Fruit fly (Drosophila melanogaster) whole organism, embryonic: Measurements from ENCODE around the gene ft.

Experiments used
- Adf1 ChIP-seq: fragments of 200-800 bp; sonication (Bioruptor generic); IDR thresholded peaks from 2 replicates; pipeline ENCODE4 v1.3.6; 2022; ENCODE audit warnings: missing biosample characterization, missing genetic modification characterization
- CG10321 ChIP-seq: fragments of 200-800 bp; sonication (Bioruptor generic); IDR thresholded peaks from 2 replicates; pipeline ENCODE4 v1.3.6; 2022; ENCODE audit warnings: missing biosample characterization, missing genetic modification characterization
- CG10431 ChIP-seq: fragments of 200-800 bp; sonication (Bioruptor generic); optimal IDR thresholded peaks from 3 replicates; lab custom pipeline; 2018; ENCODE audit warnings: missing biosample characterization, mild to moderate bottlenecking, missing genetic modification characterization
- CG10462 ChIP-seq: fragments of 200-800 bp; sonication (Bioruptor generic); optimal IDR thresholded peaks from 2 replicates; lab custom pipeline; 2016; ENCODE audit warnings: missing biosample characterization, missing genetic modification characterization
- CG10959 ChIP-seq: fragments of 200-800 bp; sonication (Bioruptor generic); IDR thresholded peaks from 2 replicates; pipeline ENCODE4 v1.3.6; 2022; ENCODE audit warnings: missing biosample characterization, missing genetic modification characterization
- CG12236 ChIP-seq: fragments of 200-800 bp; sonication (Bioruptor generic); optimal IDR thresholded peaks from 2 replicates; lab custom pipeline; 2016; ENCODE audit warnings: missing biosample characterization, missing genetic modification characterization
- CG12744 ChIP-seq: fragments of 200-800 bp; sonication (Bioruptor generic); optimal IDR thresholded peaks from 2 replicates; lab custom pipeline; 2016; ENCODE audit warnings: missing biosample characterization, missing genetic modification characterization
- CG13894 ChIP-seq: fragments of 200-800 bp; sonication (Bioruptor generic); optimal IDR thresholded peaks from 3 replicates; lab custom pipeline; 2018; ENCODE audit warnings: missing biosample characterization, mild to moderate bottlenecking, missing genetic modification characterization, moderate library complexity
- CG14014 ChIP-seq: fragments of 200-800 bp; sonication (Bioruptor generic); IDR thresholded peaks from 2 replicates; pipeline ENCODE4 v1.3.6; 2022; ENCODE audit warnings: missing biosample characterization, missing genetic modification characterization
- CG1647 ChIP-seq: fragments of 200-800 bp; sonication (Bioruptor generic); optimal IDR thresholded peaks from 3 replicates; lab custom pipeline; 2016; ENCODE audit warnings: missing biosample characterization, missing genetic modification characterization
- CG18599 ChIP-seq: fragments of 200-800 bp; sonication (Bioruptor generic); optimal IDR thresholded peaks from 3 replicates; lab custom pipeline; 2017; ENCODE audit warnings: missing biosample characterization, missing genetic modification characterization, mild to moderate bottlenecking, moderate library complexity, missing genetic modification reagents
- CG18619 ChIP-seq: fragments of 200-800 bp; sonication (Bioruptor generic); optimal IDR thresholded peaks from 3 replicates; lab custom pipeline; 2017; ENCODE audit warnings: missing biosample characterization, mild to moderate bottlenecking, missing genetic modification characterization
- CG18764 ChIP-seq: fragments of 200-800 bp; sonication (Bioruptor generic); optimal IDR thresholded peaks from 3 replicates; lab custom pipeline; 2016; ENCODE audit warnings: missing biosample characterization, missing genetic modification characterization
- CG2712 ChIP-seq: fragments of 200-800 bp; optimal IDR thresholded peaks from 3 replicates; lab custom pipeline; 2019; ENCODE audit warnings: missing biosample characterization, mild to moderate bottlenecking, missing genetic modification characterization, moderate library complexity
- CG30403 ChIP-seq: fragments of 200-800 bp; sonication (Bioruptor generic); optimal IDR thresholded peaks from 3 replicates; lab custom pipeline; 2016; ENCODE audit warnings: missing biosample characterization, missing genetic modification characterization
- CG31388 ChIP-seq: fragments of 200-800 bp; sonication (Bioruptor generic); optimal IDR thresholded peaks from 2 replicates; lab custom pipeline; 2016; ENCODE audit warnings: missing biosample characterization, missing genetic modification characterization
- CG32772 ChIP-seq: fragments of 200-800 bp; sonication (Bioruptor generic); IDR thresholded peaks from 2 replicates; pipeline ENCODE4 v1.3.6; 2022; ENCODE audit warnings: missing biosample characterization, missing genetic modification characterization
- CG3281 ChIP-seq: fragments of 200-800 bp; sonication (Bioruptor generic); optimal IDR thresholded peaks from 3 replicates; lab custom pipeline; 2017; ENCODE audit warnings: missing biosample characterization, mild to moderate bottlenecking, missing genetic modification characterization
- CG33213 ChIP-seq: fragments of 200-800 bp; sonication (Bioruptor generic); optimal IDR thresholded peaks from 3 replicates; lab custom pipeline; 2016; ENCODE audit warnings: missing biosample characterization, missing genetic modification characterization
- CG4328 ChIP-seq: fragments of 200-800 bp; sonication (Bioruptor generic); optimal IDR thresholded peaks from 3 replicates; lab custom pipeline; 2017; ENCODE audit warnings: missing biosample characterization, missing genetic modification reagents, missing genetic modification characterization
- CG5180 ChIP-seq: fragments of 200-800 bp; sonication (Bioruptor generic); optimal IDR thresholded peaks from 3 replicates; lab custom pipeline; 2017; ENCODE audit warnings: missing biosample characterization, missing genetic modification characterization, mild to moderate bottlenecking, moderate library complexity, missing genetic modification reagents
- CG6765 ChIP-seq: fragments of 200-800 bp; sonication (Bioruptor generic); optimal IDR thresholded peaks from 3 replicates; lab custom pipeline; 2017; ENCODE audit warnings: missing biosample characterization, mild to moderate bottlenecking, missing genetic modification characterization
- CG6813 ChIP-seq: fragments of 200-800 bp; sonication (Bioruptor generic); optimal IDR thresholded peaks from 2 replicates; lab custom pipeline; 2017; ENCODE audit warnings: missing biosample characterization, missing genetic modification characterization, mild to moderate bottlenecking, moderate library complexity, missing genetic modification reagents
- CG7928 ChIP-seq: fragments of 200-800 bp; sonication (Bioruptor generic); optimal IDR thresholded peaks from 2 replicates; lab custom pipeline; 2017; ENCODE audit warnings: missing biosample characterization, mild to moderate bottlenecking, missing genetic modification characterization
- CG8359 ChIP-seq: fragments of 200-800 bp; sonication (Bioruptor generic); optimal IDR thresholded peaks from 2 replicates; lab custom pipeline; 2017; ENCODE audit warnings: missing biosample characterization, mild to moderate bottlenecking, missing genetic modification characterization, borderline replicate concordance
- Drgx ChIP-seq: fragments of 200-800 bp; sonication (Bioruptor generic); IDR thresholded peaks from 2 replicates; pipeline ENCODE4 v1.3.6; 2022; ENCODE audit warnings: missing biosample characterization, missing genetic modification characterization
- GATAe ChIP-seq: fragments of 200-800 bp; sonication (Bioruptor generic); conservative IDR thresholded peaks from 2 replicates; pipeline ENCODE4 v1.3.6; 2022; ENCODE audit warnings: missing biosample characterization, missing genetic modification characterization
- Gug ChIP-seq: fragments of 200-800 bp; sonication (Bioruptor generic); IDR thresholded peaks from 4 replicates; pipeline ENCODE4 v1.3.6; 2022; ENCODE audit warnings: missing biosample characterization, missing genetic modification characterization
- HLH3B ChIP-seq: fragments of 200-800 bp; sonication (Bioruptor generic); IDR thresholded peaks from 2 replicates; pipeline ENCODE4 v1.3.6; 2022; ENCODE audit warnings: missing biosample characterization, missing genetic modification characterization
- Hr78 ChIP-seq, 2 experiments: fragments of 200-800 bp in 1 of 2; fragments of >200 bp in 1 of 2; sonication (Bioruptor generic) in 1 of 2; optimal IDR thresholded peaks; 2 replicates each; lab custom pipeline; 2017 to 2019; ENCODE audit warnings: missing biosample characterization in 2 of 2, missing genetic modification characterization in 2 of 2, mild to moderate bottlenecking in 1 of 2, moderate library complexity in 1 of 2
- Lhr ChIP-seq: fragments of 200-800 bp; sonication (Bioruptor generic); optimal IDR thresholded peaks from 3 replicates; lab custom pipeline; 2017; ENCODE audit warnings: mild to moderate bottlenecking, missing biosample characterization, missing genetic modification reagents, missing genetic modification characterization
- NC2β ChIP-seq: fragments of 200-800 bp; sonication (Bioruptor generic); optimal IDR thresholded peaks from 2 replicates; lab custom pipeline; 2016; ENCODE audit warnings: missing biosample characterization, missing genetic modification characterization
- NFAT ChIP-seq: fragments of 200-800 bp; sonication (Bioruptor generic); IDR thresholded peaks from 2 replicates; pipeline ENCODE4 v1.3.6; 2022; ENCODE audit warnings: missing biosample characterization, missing genetic modification characterization
- Sox100B ChIP-seq: fragments of 200-800 bp; sonication (Bioruptor generic); optimal IDR thresholded peaks from 3 replicates; lab custom pipeline; 2018; ENCODE audit warnings: missing biosample characterization, mild to moderate bottlenecking, missing genetic modification characterization
- Taf1 ChIP-seq: fragments of 200-800 bp; sonication (Bioruptor generic); IDR thresholded peaks from 2 replicates; pipeline ENCODE4 v1.3.6; 2022; ENCODE audit warnings: missing biosample characterization, missing genetic modification characterization
- Xbp1 ChIP-seq: fragments of 200-800 bp; sonication (Bioruptor generic); optimal IDR thresholded peaks from 3 replicates; lab custom pipeline; 2016; ENCODE audit warnings: missing biosample characterization, mild to moderate bottlenecking, missing genetic modification characterization
- ato ChIP-seq: fragments of 200-800 bp; sonication (Bioruptor generic); IDR thresholded peaks from 2 replicates; pipeline ENCODE4 v1.3.6; 2022; ENCODE audit warnings: missing biosample characterization, missing genetic modification characterization; ENCODE audit not compliant: partially characterized antibody
- bowl ChIP-seq: fragments of 200-800 bp; sonication (Bioruptor generic); IDR thresholded peaks from 2 replicates; pipeline ENCODE4 v1.3.6; 2022; ENCODE audit warnings: missing biosample characterization, missing genetic modification characterization
- cwo ChIP-seq: fragments of 200-800 bp; sonication (Bioruptor generic); optimal IDR thresholded peaks from 3 replicates; lab custom pipeline; 2017; ENCODE audit warnings: missing biosample characterization, missing genetic modification characterization, mild to moderate bottlenecking, moderate library complexity, missing genetic modification reagents
- da ChIP-seq: fragments of 200-800 bp; sonication (Bioruptor generic); optimal IDR thresholded peaks from 2 replicates; lab custom pipeline; 2016; ENCODE audit warnings: missing biosample characterization, missing genetic modification characterization
- dmrt11E ChIP-seq: fragments of 200-800 bp; sonication (Bioruptor generic); optimal IDR thresholded peaks from 3 replicates; lab custom pipeline; 2018; ENCODE audit warnings: missing biosample characterization, mild to moderate bottlenecking, missing genetic modification characterization, moderate library complexity
- inv ChIP-seq: fragments of 200-800 bp; sonication (Bioruptor generic); IDR thresholded peaks from 2 replicates; pipeline ENCODE4 v1.3.6; 2022; ENCODE audit warnings: missing biosample characterization, missing genetic modification characterization; ENCODE audit not compliant: partially characterized antibody
- knrl ChIP-seq: fragments of 200-800 bp; sonication (Bioruptor generic); IDR thresholded peaks from 3 replicates; pipeline ENCODE4 v1.3.6; 2022; ENCODE audit warnings: missing biosample characterization, missing genetic modification characterization; ENCODE audit not compliant: partially characterized antibody
- mld ChIP-seq: fragments of 200-800 bp; sonication (Bioruptor generic); IDR thresholded peaks from 3 replicates; pipeline ENCODE4 v1.3.6; 2022; ENCODE audit warnings: missing biosample characterization, missing genetic modification characterization; ENCODE audit not compliant: partially characterized antibody
- nerfin-1 ChIP-seq: fragments of 200-800 bp; sonication (Bioruptor generic); optimal IDR thresholded peaks from 3 replicates; lab custom pipeline; 2019; ENCODE audit warnings: missing biosample characterization, mild to moderate bottlenecking, missing genetic modification characterization, moderate library complexity
- sc ChIP-seq, 3 experiments: fragments of >200 bp in 2 of 3; fragments of 200-800 bp in 1 of 3; sonication (Bioruptor generic) in 1 of 3; optimal IDR thresholded peaks; 2 replicates in 2 of 3; 3 replicates in 1 of 3; lab custom pipeline; 2017; ENCODE audit warnings: mild to moderate bottlenecking in 1 of 3, missing biosample characterization in 1 of 3, missing genetic modification characterization in 1 of 3, missing genetic modification reagents in 1 of 3
- shn ChIP-seq: fragments of 200-800 bp; sonication (Bioruptor generic); optimal IDR thresholded peaks from 3 replicates; lab custom pipeline; 2016; ENCODE audit warnings: missing biosample characterization, missing genetic modification characterization
- tx ChIP-seq: fragments of 200-800 bp; sonication (Bioruptor generic); optimal IDR thresholded peaks from 2 replicates; lab custom pipeline; 2016; ENCODE audit warnings: missing biosample characterization, missing genetic modification characterization
- zen ChIP-seq: fragments of 200-800 bp; sonication (Bioruptor generic); optimal IDR thresholded peaks from 3 replicates; lab custom pipeline; 2018; ENCODE audit warnings: missing biosample characterization, mild to moderate bottlenecking, missing genetic modification characterization, moderate library complexity

The ft gene

DNA sequence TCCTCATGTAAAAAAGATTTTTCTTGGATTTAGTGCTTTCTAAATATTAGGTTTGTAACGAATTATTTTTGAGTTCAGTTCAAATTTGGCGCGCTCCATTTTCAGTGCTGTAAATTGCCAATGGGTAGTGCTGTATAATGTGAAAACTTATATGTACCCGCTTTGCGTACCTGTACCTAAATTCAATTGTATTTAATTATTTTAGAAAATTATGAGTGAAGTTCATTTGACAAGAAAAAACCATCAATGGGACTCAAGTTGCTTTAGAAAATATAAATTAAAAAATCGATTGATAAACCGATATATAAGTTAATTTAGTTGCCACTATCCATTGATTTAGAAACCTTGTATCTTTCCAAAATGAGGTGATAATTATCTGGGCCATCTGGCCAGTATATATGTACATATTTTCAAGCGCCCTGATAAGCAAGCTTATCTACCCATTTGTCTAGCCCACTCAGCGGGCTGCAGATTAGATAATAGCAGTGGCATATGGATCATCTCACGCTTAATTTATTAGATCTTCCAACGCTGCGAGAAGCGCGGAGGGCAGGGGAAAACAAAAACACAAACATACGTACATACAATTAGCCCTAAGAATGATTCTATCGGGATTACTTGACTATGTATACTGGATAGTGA lies 2.7 kb upstream of the ft start (continued):
- TF ChIP-seq cwo (GFP tag; lab: Kevin White, UChicago): peak; percentile 12
- TF ChIP-seq Xbp1: no peak
- no peak for TF ChIP-seq CG14014 (GFP tag; lab: Robert Waterston, UW)
- TF ChIP-seq CG10321 (GFP tag; lab: Robert Waterston, UW): no peak
- TF ChIP-seq Drgx (GFP tag; lab: Robert Waterston, UW): no peak
- TF ChIP-seq sc (optimal IDR thresholded peaks at IDR 0.05; lab: Kevin White, UChicago): no peak
- no peak for TF ChIP-seq sc (GFP tag; optimal IDR thresholded peaks at IDR 0.05; lab: Kevin White, UChicago)
- TF ChIP-seq CG10431 (GFP tag; lab: Kevin White, UChicago): peak; percentile 24
- TF ChIP-seq CG30403: peak; percentile 31
- TF ChIP-seq CG1647 (GFP tag; lab: Kevin White, UChicago): peak; percentile 2
- peak; percentile 23 for TF ChIP-seq CG3281 (GFP tag; lab: Kevin White, UChicago)
- TF ChIP-seq CG10462 (GFP tag; lab: Kevin White, UChicago): no peak
- TF ChIP-seq CG10959 (GFP tag; lab: Robert Waterston, UW): no peak
- no peak for TF ChIP-seq CG7928 (GFP tag; lab: Kevin White, UChicago)
- TF ChIP-seq NC2β: no peak
- no peak for TF ChIP-seq da (GFP tag; lab: Kevin White, UChicago)
- peak; percentile 20 for TF ChIP-seq nerfin-1 (tag; lab: Kevin White, UChicago)
- TF ChIP-seq Lhr: no peak
- TF ChIP-seq GATAe: peak; percentile 82
- TF ChIP-seq CG12236: no peak
- TF ChIP-seq inv (GFP tag; lab: Robert Waterston, UW): no peak
- no peak for TF ChIP-seq CG13894 (tag; lab: Kevin White, UChicago)
- no peak for TF ChIP-seq CG31388 (GFP tag; lab: Kevin White, UChicago)
- peak; percentile 13 for TF ChIP-seq CG2712 (tag; lab: Kevin White, UChicago)
- TF ChIP-seq shn: no peak
- no peak for TF ChIP-seq Taf1 (GFP tag; lab: Robert Waterston, UW)
- TF ChIP-seq CG4328 (GFP tag; lab: Kevin White, UChicago): no peak
- peak; percentile 6 for TF ChIP-seq CG6765 (GFP tag; lab: Kevin White, UChicago)
- TF ChIP-seq bowl: no peak
- no peak for TF ChIP-seq dmrt11E (tag; lab: Kevin White, UChicago)
- TF ChIP-seq HLH3B: no peak
- no peak for TF ChIP-seq CG18619
- TF ChIP-seq Gug (GFP tag; lab: Robert Waterston, UW): no peak
- TF ChIP-seq CG18599 (GFP tag; lab: Kevin White, UChicago): peak; percentile 55
- TF ChIP-seq zen (tag; lab: Kevin White, UChicago): peak; percentile 1
- TF ChIP-seq CG32772 (GFP tag; lab: Robert Waterston, UW): no peak
- no peak for TF ChIP-seq knrl (GFP tag; lab: Robert Waterston, UW)
- TF ChIP-seq Hr78 (GFP tag; optimal IDR thresholded peaks at IDR 0.05; lab: Kevin White, UChicago): no peak
- TF ChIP-seq CG18764 (GFP tag; lab: Kevin White, UChicago): peak; percentile 9
- no peak for TF ChIP-seq ato (GFP tag; lab: Robert Waterston, UW)
- TF ChIP-seq Sox100B (GFP tag; lab: Kevin White, UChicago): no peak
- no peak for TF ChIP-seq CG8359 (GFP tag; lab: Kevin White, UChicago)
- TF ChIP-seq NFAT (GFP tag; lab: Robert Waterston, UW): peak; percentile 19; the same call in 1 of the 2 replicates
- no peak for TF ChIP-seq CG5180 (GFP tag; lab: Kevin White, UChicago)
- TF ChIP-seq tx: no peak
- TF ChIP-seq Adf1 (GFP tag; lab: Robert Waterston, UW): no peak
- no peak for TF ChIP-seq CG6813 (GFP tag; lab: Kevin White, UChicago)
- TF ChIP-seq CG12744 (GFP tag; lab: Kevin White, UChicago): no peak
- TF ChIP-seq CG33213 (GFP tag; lab: Kevin White, UChicago): peak; percentile 16
- no peak for TF ChIP-seq mld
